Fruit fly (Drosophila melanogaster): Measurements from ENCODE around the gene CG15561.

CG15561 gene

dm6 chr3R:31221337-31222047 is 5.8 kb upstream of the CG15561 start (continued):
- TF ChIP-seq CG11504 (tag; optimal IDR thresholded peaks at IDR 0.05) (no peak), kah (GFP tag; optimal IDR thresholded peaks at IDR 0.05) (no peak), Dll (GFP tag; IDR thresholded peaks at IDR 0.05; ENCODE audit: partially characterized antibody) (no peak), CG3847 (GFP tag; IDR thresholded peaks at IDR 0.05) (no peak), Sry-δ (GFP tag; optimal IDR thresholded peaks at IDR 0.05) (no peak), Dip2 (GFP tag; IDR thresholded peaks at IDR 0.05) (no peak), CG3163 (GFP tag; optimal IDR thresholded peaks at IDR 0.05) (no peak), sim (GFP tag; IDR thresholded peaks at IDR 0.05) (no peak), Chrac-16 (GFP tag; optimal IDR thresholded peaks at IDR 0.05) (no peak), Lpt (GFP tag; optimal IDR thresholded peaks at IDR 0.05) (no peak), lola (GFP tag; optimal IDR thresholded peaks at IDR 0.05) (no peak), CG15479 (GFP tag; optimal IDR thresholded peaks at IDR 0.05) (peak; percentile 43), Nf-YB (GFP tag; optimal IDR thresholded peaks at IDR 0.05) (peak; percentile 32), CG5245 (GFP tag; optimal IDR thresholded peaks at IDR 0.05) (no peak), Tbp (GFP tag; optimal IDR thresholded peaks at IDR 0.05) (no peak), exex (tag; optimal IDR thresholded peaks at IDR 0.05) (no peak), aop (GFP tag; IDR thresholded peaks at IDR 0.05) (no peak), CG10565 (GFP tag; optimal IDR thresholded peaks at IDR 0.05) (no peak), Elba2 (GFP tag; optimal IDR thresholded peaks at IDR 0.05) (no peak), CG17829 (tag; optimal IDR thresholded peaks at IDR 0.05) (no peak), grau (tag; optimal IDR thresholded peaks at IDR 0.05) (no peak), CrebB (tag; optimal IDR thresholded peaks at IDR 0.05) (no peak), seq (GFP tag; IDR thresholded peaks at IDR 0.05) (no peak), CG8478 (optimal IDR thresholded peaks at IDR 0.05) (peak; percentile 56), cato (GFP tag; optimal IDR thresholded peaks at IDR 0.05; ENCODE audit: borderline replicate concordance) (no peak), CG10543 (GFP tag; optimal IDR thresholded peaks at IDR 0.05) (peak; percentile 63), NfI (GFP tag; optimal IDR thresholded peaks at IDR 0.05) (no peak), CG1792 (GFP tag; optimal IDR thresholded peaks at IDR 0.05) (no peak), NC2β (GFP tag; optimal IDR thresholded peaks at IDR 0.05) (no peak), nom (GFP tag; optimal IDR thresholded peaks at IDR 0.05) (peak; percentile 91), CG14441 (GFP tag; IDR thresholded peaks at IDR 0.05) (no peak), CG11695 (GFP tag; IDR thresholded peaks at IDR 0.05) (no peak), unc-4 (GFP tag; IDR thresholded peaks at IDR 0.05; ENCODE audit: partially characterized antibody) (no peak), CG8924 (tag; optimal IDR thresholded peaks at IDR 0.05) (peak; percentile 43), CG9932 (GFP tag; IDR thresholded peaks at IDR 0.05) (no peak), hb (GFP tag; IDR thresholded peaks at IDR 0.05; ENCODE audit: partially characterized antibody) (no peak), CG10366 (GFP tag; IDR thresholded peaks at IDR 0.05) (no peak), CG2678 (tag; optimal IDR thresholded peaks at IDR 0.05) (peak; percentile 4), Ssrp (tag; optimal IDR thresholded peaks at IDR 0.05) (no peak), Ptx1 (GFP tag; IDR thresholded peaks at IDR 0.05) (no peak), CG18262 (tag; optimal IDR thresholded peaks at IDR 0.05) (no peak), oc (tag; optimal IDR thresholded peaks at IDR 0.05) (no peak), tin (GFP tag; optimal IDR thresholded peaks at IDR 0.05) (no peak), Aef1 (GFP tag; IDR thresholded peaks at IDR 0.05) (no peak), CG17385 (GFP tag; optimal IDR thresholded peaks at IDR 0.05) (no peak), CG10267 (tag; optimal IDR thresholded peaks at IDR 0.05) (no peak), ERR (GFP tag; optimal IDR thresholded peaks at IDR 0.05) (no peak), ftz-f1 (GFP tag; optimal IDR thresholded peaks at IDR 0.05) (peak; percentile 38), CG6689 (GFP tag; IDR thresholded peaks at IDR 0.05) (no peak), Drgx (GFP tag; IDR thresholded peaks at IDR 0.05) (no peak), tgo (GFP tag; IDR thresholded peaks at IDR 0.05) (no peak)
